Worm (Caenorhabditis elegans) whole organism, dauer: Measurements from ENCODE around the gene T26C11.4.

ENCODE experiments used
- unc-62 ChIP-seq: sonication (generic microtip); optimal IDR thresholded peaks from 2 replicates; lab custom pipeline; 2017; ENCODE audit warnings: missing biosample characterization, missing genetic modification reagents, missing genetic modification characterization

Gene T26C11.4

ce11 chrX:1845493-1845892 lies at the start of gene T26C11.4:
Gene T26C11.4, minus strand, starts transcription at chrX:1845546.
- TF ChIP-seq unc-62: no peak

- TF ChIP-seq unc-62: no peak
Observed at ce11 chrX:1891887-1892286, 46.5 kb upstream of the T26C11.4 start, which contains the start of gene B0294.3. Gene B0294.3, plus strand, starts transcription at chrX:1892187.

DNA sequence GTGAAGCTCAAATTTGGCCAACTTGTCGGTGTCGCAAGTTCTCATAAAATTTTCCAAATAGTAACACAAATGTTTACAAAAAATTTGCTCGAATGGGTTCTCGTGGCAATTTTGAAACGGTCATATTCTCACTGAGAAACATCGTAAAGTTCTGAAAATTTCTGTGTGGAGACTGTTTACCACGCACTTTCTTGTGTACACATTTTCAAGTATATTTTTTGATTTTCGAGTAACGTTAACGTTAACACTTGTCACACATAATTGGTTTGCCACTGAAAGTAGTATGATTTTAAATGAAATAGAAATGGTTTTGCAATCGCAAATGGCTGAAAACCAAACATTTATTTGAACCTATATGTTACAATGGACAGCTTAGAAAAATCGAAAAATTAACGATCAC lies 45.5 kb upstream of the T26C11.4 start:
- no peak for TF ChIP-seq unc-62

DNA sequence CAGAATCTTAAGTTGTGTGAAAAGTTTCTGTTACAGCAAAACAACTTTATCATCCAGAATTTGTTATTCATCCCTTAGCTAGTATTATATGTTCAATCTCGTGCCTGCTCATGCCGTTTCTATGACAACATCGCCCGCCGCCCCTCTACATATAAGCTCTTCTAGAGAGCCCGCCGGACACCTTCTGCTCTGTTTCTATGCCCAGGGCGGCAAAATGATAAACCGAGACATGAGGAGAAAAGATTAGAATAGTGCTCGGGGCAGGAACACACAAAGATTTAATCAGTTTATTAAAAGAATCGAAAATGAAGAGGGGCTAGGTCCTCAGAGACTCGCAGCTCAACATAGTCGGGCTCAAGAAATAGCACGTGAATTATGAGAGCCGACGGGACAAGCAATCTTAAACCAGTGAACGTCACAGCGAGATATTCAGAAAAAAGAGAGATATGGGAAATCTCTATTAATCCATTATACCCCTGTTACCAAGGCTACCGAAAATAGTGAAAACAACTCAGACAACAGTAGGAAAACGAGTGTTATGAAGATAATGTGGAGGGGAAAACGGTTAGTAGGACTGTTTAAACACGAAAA lies 43.2 kb upstream of the T26C11.4 start:
- no peak for TF ChIP-seq unc-62

- no peak for TF ChIP-seq unc-62
Observed at ce11 chrX:1880665-1881064, 35.3 kb upstream of the T26C11.4 start.

DNA sequence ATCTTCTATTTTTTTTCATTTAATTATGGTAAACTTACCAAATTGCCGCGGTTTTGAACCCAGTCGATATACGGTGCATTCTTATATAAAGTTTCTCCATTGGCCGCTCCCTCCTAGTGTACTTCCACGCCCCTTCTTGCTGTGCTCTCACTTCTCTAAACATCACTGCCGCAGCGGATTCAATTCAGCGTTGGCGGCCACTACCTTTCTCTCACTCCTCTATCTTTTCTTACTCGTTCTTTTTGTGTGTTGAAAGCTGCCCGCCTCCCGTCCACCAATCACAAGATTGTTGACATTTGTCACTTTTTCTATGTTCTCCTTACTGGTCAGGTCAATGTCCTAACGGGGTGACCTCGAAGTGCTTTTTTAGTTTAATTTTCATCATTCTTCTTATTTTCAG lies 25.6 kb upstream of the T26C11.4 start:
- no peak for TF ChIP-seq unc-62

ce11 chrX:1864946-1865345 lies 19.6 kb upstream of the T26C11.4 start, which contains the start of gene tbx-41:
Gene tbx-41, plus strand, starts transcription at chrX:1865246.
- TF ChIP-seq unc-62: no peak

ce11 chrX:1860422-1860821 lies 15.1 kb upstream of the T26C11.4 start, which contains the start of gene T26C11.8:
Gene T26C11.8, plus strand, starts transcription at chrX:1860722.
- TF ChIP-seq unc-62: no peak

- no peak for TF ChIP-seq unc-62
Observed at ce11 chrX:1858616-1859015, 13.3 kb upstream of the T26C11.4 start.

ce11 chrX:1857777-1858176 lies 12.4 kb upstream of the T26C11.4 start:
- TF ChIP-seq unc-62: no peak

DNA sequence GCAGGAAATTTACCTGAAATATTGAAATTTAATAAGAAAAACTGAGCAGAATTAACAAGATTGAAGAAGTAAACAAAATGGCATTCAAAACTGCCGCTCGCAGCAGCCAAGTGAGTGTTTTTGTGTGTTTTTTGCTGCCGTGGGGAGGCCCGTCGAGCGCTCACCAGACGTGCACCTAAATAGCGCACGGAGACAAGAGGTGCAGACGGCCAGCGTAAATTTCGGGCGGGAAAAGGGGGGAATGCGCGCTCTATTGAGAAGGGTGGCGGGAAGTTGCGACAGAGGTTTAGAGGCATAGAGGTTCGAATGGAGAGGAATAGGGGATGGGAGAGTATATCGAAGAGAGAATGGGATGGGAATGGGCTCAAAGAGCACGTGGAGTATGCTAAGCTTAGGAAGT lies 10.8 kb upstream of the T26C11.4 start, which contains the start of gene ceh-39:
TSS of gene ceh-39 (minus strand) at position 13 of the 400 bp plus-strand sequence.
- no peak for TF ChIP-seq unc-62

DNA sequence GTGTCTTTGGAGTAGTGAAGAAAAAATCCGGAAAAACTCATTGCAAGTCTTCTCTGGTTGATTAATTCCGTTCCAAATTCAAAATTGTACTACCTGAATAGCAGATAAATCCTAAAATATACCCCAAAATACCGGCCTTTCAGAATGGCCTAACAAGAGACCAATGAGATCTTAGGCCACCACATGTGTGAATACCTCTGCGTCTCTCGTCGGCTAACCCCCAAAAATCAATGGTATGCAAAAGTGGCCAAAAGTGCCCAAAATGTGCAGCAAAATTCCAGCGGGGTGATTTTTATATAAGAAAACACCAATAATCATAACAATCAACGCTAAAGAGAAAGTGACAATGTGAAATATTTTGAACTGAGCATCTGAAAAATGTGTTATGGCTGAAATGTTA lies 8.2 kb upstream of the T26C11.4 start, which contains the start of gene T26C11.9:
TSS of gene T26C11.9 (minus strand) at position 254 of the 400 bp plus-strand sequence.
- TF ChIP-seq unc-62: no peak

- TF ChIP-seq unc-62: no peak
Observed at ce11 chrX:1852636-1853035, 7.3 kb upstream of the T26C11.4 start, which contains the start of gene ceh-21. Gene ceh-21, minus strand, starts transcription at chrX:1852736.

DNA sequence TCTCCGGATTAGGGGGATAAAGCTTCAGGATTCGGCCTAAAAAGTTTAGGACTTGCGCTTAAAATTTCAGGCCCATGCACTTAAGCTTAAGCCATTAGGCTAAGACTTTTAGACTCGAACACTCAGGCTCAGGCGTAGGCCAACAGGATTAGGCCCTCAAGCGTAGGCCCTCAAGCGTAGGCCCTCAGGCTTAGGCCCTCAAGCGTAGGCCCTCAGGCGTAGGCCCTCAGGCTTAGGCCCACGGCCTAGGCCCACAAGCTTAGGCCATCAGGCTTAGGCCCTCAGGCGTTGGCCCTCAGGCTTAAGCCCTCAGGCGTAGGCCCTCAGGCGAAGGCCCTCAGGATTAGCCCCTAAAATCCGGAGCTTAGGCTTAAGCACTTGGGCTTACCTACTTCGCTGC lies 5.2 kb upstream of the T26C11.4 start:
- TF ChIP-seq unc-62: no peak

DNA sequence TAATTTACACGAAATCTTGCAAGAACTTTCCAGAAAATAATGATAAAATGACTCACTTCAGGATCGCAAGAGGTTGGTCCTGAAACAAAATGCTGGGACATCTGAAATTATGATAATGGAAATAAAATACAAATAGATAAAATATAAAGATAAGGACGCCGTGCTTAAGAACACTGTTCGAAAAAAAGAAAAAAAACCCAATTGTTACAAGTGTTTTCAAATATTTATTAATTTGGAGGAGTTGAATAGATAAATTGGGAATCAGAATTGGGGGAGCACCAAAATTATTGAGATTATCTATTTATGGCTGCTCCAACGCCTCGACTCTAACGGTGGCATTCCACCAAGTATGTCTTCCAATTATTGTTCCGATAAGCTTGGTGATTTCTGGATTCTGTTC lies 3.2 kb upstream of the T26C11.4 start, which contains the start of gene ceh-41:
TSS of gene ceh-41 (minus strand) at position 101 of the 400 bp plus-strand sequence.
- no peak for TF ChIP-seq unc-62

ce11 chrX:1847685-1848084 lies 2.3 kb upstream of the T26C11.4 start:
- TF ChIP-seq unc-62: no peak

DNA sequence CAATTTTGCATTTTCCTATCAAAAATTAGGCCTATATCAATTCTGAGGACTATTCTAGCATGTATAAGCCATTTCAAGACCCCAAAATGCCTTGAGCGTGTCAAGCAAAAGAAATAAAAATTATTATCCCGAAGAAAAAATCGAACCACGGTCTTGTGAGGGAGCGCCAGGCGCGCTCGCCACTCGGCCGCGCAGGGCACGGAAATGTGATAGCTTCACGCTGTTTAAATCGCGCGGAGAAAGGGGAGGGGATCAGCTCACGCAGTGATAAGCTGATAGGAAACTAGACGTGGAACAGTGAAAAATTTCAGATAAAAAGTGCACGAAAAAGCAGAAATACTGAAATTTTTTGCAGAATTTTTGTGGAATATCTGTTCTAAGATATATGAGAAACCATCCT lies 7.6 kb downstream of the T26C11.4 start:
- TF ChIP-seq unc-62: no peak

DNA sequence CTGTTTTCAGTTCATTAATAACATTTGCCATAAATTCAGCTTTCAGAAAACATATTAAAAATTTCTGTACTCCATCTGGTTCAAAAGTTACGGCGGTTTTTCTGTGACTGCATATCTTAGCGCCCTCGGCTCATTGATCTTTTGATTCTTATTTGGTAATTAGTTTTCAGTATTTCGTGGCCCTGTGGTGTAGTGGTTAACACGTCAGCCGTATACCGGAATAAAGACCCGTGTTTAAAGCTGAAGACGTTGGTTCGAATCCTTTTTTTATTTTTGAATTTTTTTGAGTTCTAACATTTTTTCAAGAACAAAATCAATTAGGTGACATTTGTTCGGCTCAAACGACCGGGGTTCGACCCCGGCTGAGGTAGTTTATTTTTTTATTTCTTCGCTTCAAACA lies 14.9 kb downstream of the T26C11.4 start:
- TF ChIP-seq unc-62: no peak

- TF ChIP-seq unc-62: no peak
Observed at ce11 chrX:1829937-1830336, 15.4 kb downstream of the T26C11.4 start, which contains the start of gene C14E2.6. Gene C14E2.6, minus strand, starts transcription at chrX:1830037.
